Worm (Caenorhabditis elegans): ENCODE measurements around the gene meg-2.

meg-2 gene

DNA sequence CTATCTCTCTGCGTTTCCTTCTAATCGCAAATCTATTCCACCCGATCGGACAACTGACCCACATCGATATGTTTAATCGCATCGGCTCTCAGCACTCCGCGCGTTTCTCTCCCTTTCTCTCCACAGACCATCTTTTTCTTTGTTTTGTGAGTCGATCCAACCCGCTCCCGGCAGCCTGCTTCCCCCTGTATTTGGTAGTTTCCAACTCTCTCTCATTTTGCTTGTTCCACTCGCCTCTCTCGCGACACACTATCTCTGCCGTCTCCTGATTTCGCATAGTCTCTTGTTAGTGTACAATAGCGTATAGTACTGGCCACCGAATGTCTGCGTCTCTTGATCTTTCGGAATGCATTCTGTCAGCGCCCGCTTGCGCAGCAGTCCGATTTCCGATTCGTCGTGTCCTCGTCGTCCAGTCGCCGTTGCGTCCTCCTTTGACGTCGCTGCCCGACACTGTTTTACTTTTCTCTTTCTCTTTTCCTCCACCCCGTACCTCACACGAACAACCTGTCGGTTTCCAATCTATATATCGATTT lies 24.8 kb upstream of the meg-2 start (continued):
- TF ChIP-seq snpc-4 (GFP tag; optimal IDR thresholded peaks at IDR 0.05), result no peak
- TF ChIP-seq snpc-4 (tag; optimal IDR thresholded peaks at IDR 0.05), result peak in 1 of 4 experiments; percentile 34
- TF ChIP-seq ceh-40 (GFP tag; IDR thresholded peaks at IDR 0.05), result no peak
- TF ChIP-seq lin-26 (GFP tag; IDR thresholded peaks at IDR 0.05), result no peak
- TF ChIP-seq lsl-1 (GFP tag; optimal IDR thresholded peaks at IDR 0.05), result no peak
- peak; percentile 24 for TF ChIP-seq ceh-27 (GFP tag; optimal IDR thresholded peaks at IDR 0.05)
- TF ChIP-seq Y56A3A.18 (GFP tag; IDR thresholded peaks at IDR 0.05), result no peak
- TF ChIP-seq attf-6 (GFP tag; IDR thresholded peaks at IDR 0.05), result no peak
- TF ChIP-seq lsy-27 (tag; optimal IDR thresholded peaks at IDR 0.05; ENCODE audit: borderline replicate concordance, insufficient read depth), result no peak
- no peak for TF ChIP-seq madf-6 (GFP tag; IDR thresholded peaks at IDR 0.05)
- TF ChIP-seq nfyb-1 (GFP tag; IDR thresholded peaks at IDR 0.05), result no peak
- peak; percentile 54 for TF ChIP-seq lin-40 (tag; optimal IDR thresholded peaks at IDR 0.05)
- no peak for TF ChIP-seq F55B11.4 (tag; optimal IDR thresholded peaks at IDR 0.05; ENCODE audit: borderline replicate concordance, insufficient read depth)
- TF ChIP-seq egl-18 (GFP tag; IDR thresholded peaks at IDR 0.05), result no peak
- TF ChIP-seq ztf-6 (GFP tag; IDR thresholded peaks at IDR 0.05), result no peak
- peak; percentile 60 for TF ChIP-seq ztf-26 (tag; optimal IDR thresholded peaks at IDR 0.05)
- no peak for TF ChIP-seq mel-28 (tag; optimal IDR thresholded peaks at IDR 0.05; ENCODE audit: borderline replicate concordance)
- TF ChIP-seq snpc-1.3 (tag; optimal IDR thresholded peaks at IDR 0.05; ENCODE audit: insufficient read depth), result no peak
- TF ChIP-seq F57A8.1 (GFP tag; optimal IDR thresholded peaks at IDR 0.05), result no peak
- no peak for TF ChIP-seq Y79H2A.3 (GFP tag; conservative IDR thresholded peaks at IDR 0.05)
- no peak for TF ChIP-seq let-526 (GFP tag; IDR thresholded peaks at IDR 0.05)
- TF ChIP-seq hrde-1 (tag; optimal IDR thresholded peaks at IDR 0.05; ENCODE audit: borderline replicate concordance), result no peak
- no peak for TF ChIP-seq unc-130 (GFP tag; optimal IDR thresholded peaks at IDR 0.05)
- TF ChIP-seq Y95B8A.8 (GFP tag; IDR thresholded peaks at IDR 0.05), result no peak
- no peak for TF ChIP-seq F37B4.10 (GFP tag; IDR thresholded peaks at IDR 0.05)
- TF ChIP-seq hsf-1 (GFP tag; IDR thresholded peaks at IDR 0.05), result no peak
- TF ChIP-seq egrh-3 (GFP tag; IDR thresholded peaks at IDR 0.05), result no peak
- TF ChIP-seq somi-1 (GFP tag; optimal IDR thresholded peaks at IDR 0.05), result no peak
- TF ChIP-seq bed-2 (GFP tag; IDR thresholded peaks at IDR 0.05), result no peak
- TF ChIP-seq ztf-3 (GFP tag; optimal IDR thresholded peaks at IDR 0.05), result no peak
- peak; percentile 58; the same call in 1 of the 2 replicates for TF ChIP-seq B0336.3 (GFP tag; IDR thresholded peaks at IDR 0.05)
- no peak for TF ChIP-seq snpc-3.4 (tag; optimal IDR thresholded peaks at IDR 0.05)
- no peak for TF ChIP-seq atf-7 (tag; optimal IDR thresholded peaks at IDR 0.05)
- TF ChIP-seq dpl-1 (GFP tag; optimal IDR thresholded peaks at IDR 0.05), result no peak
- TF ChIP-seq nhr-120 (GFP tag; IDR thresholded peaks at IDR 0.05), result no peak
- no peak for TF ChIP-seq B0261.1 (tag; optimal IDR thresholded peaks at IDR 0.05)
- no peak for TF ChIP-seq sea-2 (GFP tag; IDR thresholded peaks at IDR 0.05)
- no peak for TF ChIP-seq cebp-1 (GFP tag; IDR thresholded peaks at IDR 0.05)
- peak; percentile 56 for TF ChIP-seq cebp-1 (tag; optimal IDR thresholded peaks at IDR 0.05)
- no peak for TF ChIP-seq him-1 (tag; optimal IDR thresholded peaks at IDR 0.05)
- no peak for TF ChIP-seq K12H6.12 (tag; optimal IDR thresholded peaks at IDR 0.05)
- TF ChIP-seq rpc-1 (optimal IDR thresholded peaks at IDR 0.05), result no peak
- TF ChIP-seq rpc-1 (tag; optimal IDR thresholded peaks at IDR 0.05), result no peak
- TF ChIP-seq nfya-1 (tag; optimal IDR thresholded peaks at IDR 0.05; ENCODE audit: borderline replicate concordance, insufficient read depth), result no peak
- no peak for TF ChIP-seq F23B12.7 (tag; optimal IDR thresholded peaks at IDR 0.05; ENCODE audit: insufficient read depth)
- TF ChIP-seq ccch-3 (GFP tag; optimal IDR thresholded peaks at IDR 0.05), result no peak

Measured in whole organism, young adult.